Worm (Caenorhabditis elegans) whole organism, L4 larva: ENCODE measurements around the gene seip-1.

ENCODE experiments used
- F49E8.2 ChIP-seq: sonication (generic microtip); optimal IDR thresholded peaks from 2 replicates; lab custom pipeline; 2016; ENCODE audit warnings: missing compliant biosample characterization, mild to moderate bottlenecking, missing genetic modification characterization, borderline replicate concordance
- Y105C5A.15 ChIP-seq: fragments of 200-800 bp; sonication (Bioruptor generic); IDR thresholded peaks from 2 replicates; pipeline ENCODE4 v1.3.6; 2022; ENCODE audit warnings: missing genetic modification characterization, missing compliant biosample characterization
- Y5F2A.4 ChIP-seq: fragments of 200-800 bp; sonication (Bioruptor generic); optimal IDR thresholded peaks from 2 replicates; lab custom pipeline; 2018; ENCODE audit warnings: mild to moderate bottlenecking, missing genetic modification characterization, missing compliant biosample characterization
- ZK337.2 ChIP-seq: fragments of 200-800 bp; sonication (Bioruptor generic); IDR thresholded peaks from 2 replicates; pipeline ENCODE4 v1.3.6; 2022; ENCODE audit warnings: missing genetic modification reagents, missing genetic modification characterization, missing compliant biosample characterization
- ZK546.5 ChIP-seq, 2 experiments: sonication (generic microtip); optimal IDR thresholded peaks; 2 replicates each; lab custom pipeline; 2017; ENCODE audit warnings: missing biosample characterization in 2 of 2, missing genetic modification characterization in 2 of 2
- aha-1 ChIP-seq: fragments of 150-350 bp; peaks from one replicate; lab custom pipeline; 2014; ENCODE audit warnings: missing biosample characterization, missing genetic modification characterization
- ama-1 ChIP-seq: fragments of 150-350 bp; optimal IDR thresholded peaks from 2 replicates; lab custom pipeline; 2014; ENCODE audit warnings: inconsistent platforms, mixed read lengths
- arid-1 ChIP-seq: fragments of 200-800 bp; sonication (Bioruptor generic); conservative IDR thresholded peaks from 2 replicates; pipeline ENCODE4 v1.3.6; 2022; ENCODE audit warnings: missing genetic modification reagents, missing genetic modification characterization, missing compliant biosample characterization
- ces-1 ChIP-seq: fragments of 150-350 bp; sonication (generic microtip); optimal IDR thresholded peaks from 4 replicates; lab custom pipeline; 2014; ENCODE audit warnings: missing biosample characterization, missing genetic modification reagents, missing genetic modification characterization
- cey-2 ChIP-seq: sonication (generic microtip); optimal IDR thresholded peaks from 3 replicates; lab custom pipeline; 2017; ENCODE audit warnings: missing genetic modification characterization, mild to moderate bottlenecking, missing compliant biosample characterization, antibody characterized with exemption, borderline replicate concordance; ENCODE audit not compliant: insufficient read depth
- ctbp-1 ChIP-seq: fragments of 200-800 bp; sonication (Bioruptor generic); IDR thresholded peaks from 2 replicates; pipeline ENCODE4 v1.3.6; 2022; ENCODE audit warnings: missing genetic modification reagents, missing genetic modification characterization, missing compliant biosample characterization
- daf-12 ChIP-seq: fragments of 150-350 bp; optimal IDR thresholded peaks from 2 replicates; lab custom pipeline; 2014; ENCODE audit warnings: missing biosample characterization, missing genetic modification reagents, missing genetic modification characterization
- dmd-9 ChIP-seq: fragments of 200-800 bp; sonication (Bioruptor generic); IDR thresholded peaks from 2 replicates; pipeline ENCODE4 v1.3.6; 2022; ENCODE audit warnings: missing genetic modification reagents, missing genetic modification characterization, missing compliant biosample characterization
- dpl-1 ChIP-seq: fragments of 150-350 bp; optimal IDR thresholded peaks from 2 replicates; lab custom pipeline; 2014; ENCODE audit warnings: missing biosample characterization, missing genetic modification reagents, missing genetic modification characterization
- duxl-1 ChIP-seq: sonication (generic microtip); optimal IDR thresholded peaks from 2 replicates; lab custom pipeline; 2016; ENCODE audit warnings: mild to moderate bottlenecking, missing genetic modification characterization, moderate library complexity, missing compliant biosample characterization; ENCODE audit not compliant: poor library complexity
- dve-1 ChIP-seq: sonication (generic microtip); optimal IDR thresholded peaks from 2 replicates; lab custom pipeline; 2017; ENCODE audit warnings: antibody characterized with exemption, mild to moderate bottlenecking, missing genetic modification characterization, missing compliant biosample characterization; ENCODE audit not compliant: insufficient read depth
- fkh-10 ChIP-seq: fragments of 150-350 bp; optimal IDR thresholded peaks from 2 replicates; lab custom pipeline; 2014; ENCODE audit warnings: missing biosample characterization, missing genetic modification reagents, missing genetic modification characterization
- gei-8 ChIP-seq: fragments of 200-800 bp; sonication (Bioruptor generic); optimal IDR thresholded peaks from 2 replicates; lab custom pipeline; 2018; ENCODE audit warnings: mild to moderate bottlenecking, missing genetic modification characterization, missing compliant biosample characterization
- hif-1 ChIP-seq, 2 experiments: sonication (generic microtip); optimal IDR thresholded peaks; 2 replicates each; lab custom pipeline; 2016 to 2017; ENCODE audit warnings: missing compliant biosample characterization in 2 of 2, missing genetic modification characterization in 2 of 2, missing genetic modification reagents in 2 of 2, missing genotype in 2 of 2, mild to moderate bottlenecking in 1 of 2
- hlh-30 ChIP-seq: sonication (generic microtip); optimal IDR thresholded peaks from 2 replicates; lab custom pipeline; 2017; ENCODE audit warnings: antibody characterized with exemption, mild to moderate bottlenecking, missing genetic modification characterization, missing compliant biosample characterization; ENCODE audit not compliant: insufficient read depth
- lin-1 ChIP-seq: fragments of 200-800 bp; sonication (Bioruptor generic); IDR thresholded peaks from 2 replicates; pipeline ENCODE4 v1.3.6; 2022; ENCODE audit warnings: missing genetic modification reagents, missing genetic modification characterization, missing compliant biosample characterization
- lin-13 ChIP-seq: fragments of 150-350 bp; optimal IDR thresholded peaks from 2 replicates; lab custom pipeline; 2014; ENCODE audit warnings: missing biosample characterization, missing genetic modification reagents, missing genetic modification characterization
- lin-29 ChIP-seq: fragments of 200-800 bp; sonication (Bioruptor generic); IDR thresholded peaks from 2 replicates; pipeline ENCODE4 v1.3.6; 2022; ENCODE audit warnings: missing genetic modification reagents, missing genetic modification characterization, missing compliant biosample characterization
- lin-38 ChIP-seq: fragments of 200-800 bp; sonication (Bioruptor generic); IDR thresholded peaks from 2 replicates; pipeline ENCODE4 v1.3.6; 2022; ENCODE audit warnings: missing genetic modification reagents, missing genetic modification characterization, missing compliant biosample characterization
- lin-39 ChIP-seq: fragments of 150-350 bp; optimal IDR thresholded peaks from 2 replicates; lab custom pipeline; 2014; ENCODE audit warnings: missing biosample characterization, missing genetic modification reagents, missing genetic modification characterization
- lsy-2 ChIP-seq, 2 experiments: fragments of 150-350 bp in 1 of 2; sonication (generic microtip) in 1 of 2; optimal IDR thresholded peaks; 2 replicates each; lab custom pipeline; 2014 to 2017; ENCODE audit warnings: missing biosample characterization in 2 of 2, missing genetic modification characterization in 2 of 2
- mdt-29 ChIP-seq: fragments of 200-800 bp; sonication (Bioruptor generic); IDR thresholded peaks from 2 replicates; pipeline ENCODE4 v1.3.6; 2022; ENCODE audit warnings: missing genetic modification reagents, missing genetic modification characterization, missing compliant biosample characterization
- mxl-2 ChIP-seq: fragments of 200-800 bp; sonication (Bioruptor generic); conservative IDR thresholded peaks from 2 replicates; pipeline ENCODE4 v1.3.6; 2022; ENCODE audit warnings: missing genetic modification reagents, missing genetic modification characterization, missing compliant biosample characterization
- mxl-3 ChIP-seq: fragments of 200-800 bp; sonication (Bioruptor generic); optimal IDR thresholded peaks from 2 replicates; lab custom pipeline; 2018; ENCODE audit warnings: mild to moderate bottlenecking, missing genetic modification characterization, missing compliant biosample characterization
- nhr-102 ChIP-seq: sonication (generic microtip); optimal IDR thresholded peaks from 2 replicates; lab custom pipeline; 2016; ENCODE audit warnings: mild to moderate bottlenecking, missing genetic modification characterization, moderate library complexity, missing compliant biosample characterization
- nhr-11 ChIP-seq: fragments of 150-350 bp; optimal IDR thresholded peaks from 2 replicates; lab custom pipeline; 2014; ENCODE audit warnings: missing biosample characterization, missing genetic modification characterization
- nhr-111 ChIP-seq: fragments of 200-800 bp; sonication (Bioruptor generic); optimal IDR thresholded peaks from 2 replicates; lab custom pipeline; 2018; ENCODE audit warnings: mild to moderate bottlenecking, missing genetic modification characterization, missing compliant biosample characterization
- nhr-25 ChIP-seq: sonication (generic microtip); optimal IDR thresholded peaks from 2 replicates; lab custom pipeline; 2017; ENCODE audit warnings: missing genetic modification characterization, mild to moderate bottlenecking, missing compliant biosample characterization, antibody characterized with exemption, moderate library complexity, borderline replicate concordance; ENCODE audit not compliant: insufficient read depth
- nhr-28 ChIP-seq: fragments of 150-350 bp; optimal IDR thresholded peaks from 2 replicates; lab custom pipeline; 2014; ENCODE audit warnings: missing biosample characterization, missing genetic modification characterization
- nhr-41 ChIP-seq: fragments of 200-800 bp; sonication (Bioruptor generic); IDR thresholded peaks from 2 replicates; pipeline ENCODE4 v1.3.6; 2022; ENCODE audit warnings: missing genetic modification reagents, missing genetic modification characterization, missing compliant biosample characterization
- nhr-42 ChIP-seq: fragments of 200-800 bp; sonication (Bioruptor generic); IDR thresholded peaks from 2 replicates; pipeline ENCODE4 v1.3.6; 2022; ENCODE audit warnings: missing genetic modification characterization, missing compliant biosample characterization
- nhr-6 ChIP-seq: fragments of 150-350 bp; optimal IDR thresholded peaks from 2 replicates; lab custom pipeline; 2014; ENCODE audit warnings: missing biosample characterization, missing genetic modification characterization
- nhr-77 ChIP-seq: fragments of 150-350 bp; optimal IDR thresholded peaks from 2 replicates; lab custom pipeline; 2014; ENCODE audit warnings: missing biosample characterization, missing genetic modification characterization
- pha-4 ChIP-seq, 2 experiments: fragments of 150-350 bp in 1 of 2; fragments of 200-800 bp in 1 of 2; sonication (Bioruptor generic) in 1 of 2; IDR thresholded peaks in 1 of 2; optimal IDR thresholded peaks in 1 of 2; 2 replicates each; pipeline versions ENCODE4 v1.3.6 to Lab custom; 2014 to 2022; ENCODE audit warnings: missing genetic modification characterization in 2 of 2, missing genetic modification reagents in 2 of 2, missing biosample characterization in 1 of 2, missing compliant biosample characterization in 1 of 2
- pqm-1 ChIP-seq: sonication (generic microtip); optimal IDR thresholded peaks from 2 replicates; lab custom pipeline; 2017; ENCODE audit warnings: missing biosample characterization, missing genetic modification characterization
- set-16 ChIP-seq: fragments of 200-800 bp; sonication (Bioruptor generic); IDR thresholded peaks from 2 replicates; pipeline ENCODE4 v1.3.6; 2022; ENCODE audit warnings: missing genetic modification reagents, missing genetic modification characterization, missing compliant biosample characterization
- snpc-1.2 ChIP-seq: fragments of 200-800 bp; sonication (Bioruptor generic); IDR thresholded peaks from 2 replicates; pipeline ENCODE4 v1.3.6; 2022; ENCODE audit warnings: missing genetic modification reagents, missing genetic modification characterization, missing compliant biosample characterization
- snpc-4 ChIP-seq: fragments of 150-350 bp; optimal IDR thresholded peaks from 2 replicates; lab custom pipeline; 2014; ENCODE audit warnings: missing biosample characterization, missing genetic modification characterization
- spr-3 ChIP-seq: fragments of 200-800 bp; sonication (Bioruptor generic); optimal IDR thresholded peaks from 2 replicates; lab custom pipeline; 2018; ENCODE audit warnings: mild to moderate bottlenecking, missing genetic modification characterization, missing compliant biosample characterization
- tra-1 ChIP-seq: fragments of 200-800 bp; sonication (Bioruptor generic); IDR thresholded peaks from 2 replicates; pipeline ENCODE4 v1.3.6; 2022; ENCODE audit warnings: missing genetic modification reagents, missing genetic modification characterization, missing compliant biosample characterization
- unc-130 ChIP-seq: sonication (generic microtip); optimal IDR thresholded peaks from 2 replicates; lab custom pipeline; 2016; ENCODE audit warnings: missing genetic modification reagents, missing genetic modification characterization, missing compliant biosample characterization
- unc-62 ChIP-seq, 3 experiments: fragments of 150-350 bp in 1 of 3; sonication (generic microtip); optimal IDR thresholded peaks in 2 of 3; peaks in 1 of 3; 1 replicate in 1 of 3; 2 replicates in 2 of 3; lab custom pipeline; 2014 to 2017; ENCODE audit warnings: missing biosample characterization in 3 of 3, missing genetic modification characterization in 3 of 3, missing genetic modification reagents in 3 of 3, missing genotype in 1 of 3
- ztf-7 ChIP-seq: fragments of 150-350 bp; optimal IDR thresholded peaks from 2 replicates; lab custom pipeline; 2014; ENCODE audit warnings: missing biosample characterization, missing genetic modification characterization

seip-1 gene

DNA sequence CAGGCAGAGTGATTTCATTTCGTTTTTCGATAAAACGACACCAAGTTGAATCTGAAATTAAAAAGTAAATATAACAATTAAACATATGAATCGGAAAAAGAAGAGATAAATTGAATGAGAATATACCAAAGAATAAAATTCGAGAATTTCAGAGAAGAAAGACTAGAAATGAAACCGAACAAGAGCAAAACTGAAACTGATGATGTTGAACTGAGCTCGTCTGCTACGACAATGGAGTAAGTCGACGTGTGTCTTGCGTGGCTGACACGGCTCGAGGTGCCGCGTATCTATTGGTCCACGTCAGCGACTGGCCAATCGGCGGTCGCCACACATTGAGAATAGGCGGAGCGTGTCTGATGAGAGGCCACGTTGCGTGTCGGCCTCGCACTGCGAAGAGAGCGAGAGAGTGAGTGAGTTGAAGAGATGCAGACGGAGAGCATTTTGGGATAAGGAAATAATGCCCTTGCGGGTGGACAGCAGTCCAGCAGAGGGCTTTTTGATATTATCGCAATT lies 47.5 kb upstream of the seip-1 start, which contains the start of gene crt-1 (continued):
- TF ChIP-seq set-16 (GFP tag; lab: Robert Waterston, UW): peak; percentile 91
- peak; percentile 78; the same call in 1 of the 2 replicates for TF ChIP-seq pha-4 (GFP tag; IDR thresholded peaks at IDR 0.05; lab: Robert Waterston, UW)
- no peak for TF ChIP-seq pha-4 (tag; optimal IDR thresholded peaks at IDR 0.05; lab: Kevin White, UChicago)
- TF ChIP-seq unc-62 (GFP tag; optimal IDR thresholded peaks at IDR 0.05 in 1 of 2; lab: Kevin White, UChicago): peak in 1 of 2 experiments; percentile 98
- no peak for TF ChIP-seq unc-62 (tag; optimal IDR thresholded peaks at IDR 0.05; lab: Kevin White, UChicago)
- no peak for TF ChIP-seq F49E8.2 (tag; lab: Kevin White, UChicago)
- peak; percentile 60; the same call in 1 of the 2 replicates for TF ChIP-seq lin-29
- no peak for TF ChIP-seq fkh-10 (GFP tag; lab: Kevin White, UChicago)
- TF ChIP-seq duxl-1 (tag; lab: Kevin White, UChicago): peak; percentile 74
- peak; percentile 75 for TF ChIP-seq nhr-28 (tag; lab: Kevin White, UChicago)
- peak; percentile 69 for TF ChIP-seq gei-8 (GFP tag; lab: Kevin White, UChicago)
- peak; percentile 79 for TF ChIP-seq lin-38 (GFP tag; lab: Robert Waterston, UW)
- TF ChIP-seq lin-13: peak; percentile 88
- no peak for TF ChIP-seq ces-1 (GFP tag; lab: Kevin White, UChicago)
- TF ChIP-seq lsy-2 (tag; optimal IDR thresholded peaks at IDR 0.05; lab: Kevin White, UChicago): peak; percentile 83 to 95
- TF ChIP-seq nhr-111 (GFP tag; lab: Kevin White, UChicago): no peak
- peak; percentile 47 for TF ChIP-seq ztf-7 (tag; lab: Kevin White, UChicago)
- TF ChIP-seq tra-1: peak; percentile 68
- TF ChIP-seq pqm-1 (tag; lab: Kevin White, UChicago): no peak
- peak; percentile 41; the same call in 1 of the 2 replicates for TF ChIP-seq snpc-1.2 (GFP tag; lab: Robert Waterston, UW)
- TF ChIP-seq Y5F2A.4 (GFP tag; lab: Kevin White, UChicago): no peak
- TF ChIP-seq dpl-1 (GFP tag; lab: Kevin White, UChicago): peak; percentile 84
- TF ChIP-seq dmd-9: peak; percentile 66; the same call in 1 of the 2 replicates
- no peak for TF ChIP-seq ama-1
- peak; percentile 88 for TF ChIP-seq nhr-11 (tag; lab: Kevin White, UChicago)
- TF ChIP-seq nhr-42 (GFP tag; lab: Robert Waterston, UW): peak; percentile 86
- TF ChIP-seq dve-1 (tag; lab: Kevin White, UChicago): peak; percentile 95
- peak; percentile 85; the same call in 1 of the 2 replicates for TF ChIP-seq lin-1 (GFP tag; lab: Robert Waterston, UW)
- peak; percentile 99 for TF ChIP-seq mxl-3
- peak; percentile 81 for TF ChIP-seq nhr-25 (tag; lab: Kevin White, UChicago)
- peak; percentile 89 for TF ChIP-seq hlh-30 (tag; lab: Kevin White, UChicago)
- no peak for TF ChIP-seq snpc-4 (tag; lab: Kevin White, UChicago)
- peak; percentile 86 for TF ChIP-seq ctbp-1
- TF ChIP-seq cey-2: no peak
- TF ChIP-seq spr-3 (GFP tag; lab: Kevin White, UChicago): peak; percentile 77
- peak; percentile 9 for TF ChIP-seq nhr-77 (tag; lab: Kevin White, UChicago)
- TF ChIP-seq nhr-102: peak; percentile 92
- TF ChIP-seq daf-12 (tag; lab: Kevin White, UChicago): no peak
- peak in 1 of 2 experiments; percentile 81 for TF ChIP-seq hif-1 (tag; optimal IDR thresholded peaks at IDR 0.05; lab: Kevin White, UChicago)
- 0 out of 2 replicates have a peak, but pooled peaks have one; percentile 74 for TF ChIP-seq arid-1
- TF ChIP-seq nhr-41 (GFP tag; lab: Robert Waterston, UW): peak; percentile 94
- TF ChIP-seq aha-1 (tag; lab: Kevin White, UChicago): peak; percentile 100
- TF ChIP-seq mdt-29 (GFP tag; lab: Robert Waterston, UW): peak; percentile 82
- no peak for TF ChIP-seq ZK337.2 (GFP tag; lab: Robert Waterston, UW)
- TF ChIP-seq Y105C5A.15 (GFP tag; lab: Robert Waterston, UW): no peak
- TF ChIP-seq lin-39: no peak
- no peak for TF ChIP-seq mxl-2
- no peak for TF ChIP-seq unc-130 (GFP tag; lab: Kevin White, UChicago)
- no peak for TF ChIP-seq ZK546.5 (tag; optimal IDR thresholded peaks at IDR 0.05; lab: Kevin White, UChicago)
- peak; percentile 95 for TF ChIP-seq nhr-6
